Worm (Caenorhabditis elegans): ENCODE measurements around the gene efr-3.

DNA sequence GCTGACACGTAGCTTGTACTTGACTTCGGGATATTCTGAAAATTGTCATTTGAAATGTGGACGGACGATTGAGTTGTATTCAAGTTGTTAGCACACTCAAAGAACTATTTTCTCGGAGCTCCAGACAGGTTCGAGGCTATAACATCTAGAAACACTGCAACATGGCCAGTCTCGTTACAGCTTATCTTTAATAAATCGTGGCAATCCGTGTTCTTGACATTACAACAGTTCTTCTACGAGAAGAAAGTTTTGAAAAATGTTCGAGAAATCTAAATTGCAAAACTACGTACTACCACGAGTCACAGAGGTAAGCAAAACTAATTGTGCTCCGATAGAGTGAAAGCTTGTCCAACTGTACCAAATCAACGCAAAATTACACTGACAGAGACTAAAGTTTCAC is 1.1 kb upstream of the efr-3 start:
- TF ChIP-seq atf-7 (tag; optimal IDR thresholded peaks at IDR 0.05) (no peak), unc-130 (GFP tag; optimal IDR thresholded peaks at IDR 0.05) (no peak), efl-1 (GFP tag; optimal IDR thresholded peaks at IDR 0.05) (no peak), lin-54 (GFP tag; optimal IDR thresholded peaks at IDR 0.05) (no peak), ama-1 (optimal IDR thresholded peaks at IDR 0.05) (no peak), ama-1 (GFP tag; optimal IDR thresholded peaks at IDR 0.05) (no peak), snpc-4 (GFP tag; optimal IDR thresholded peaks at IDR 0.05) (no peak), snpc-4 (tag; optimal IDR thresholded peaks at IDR 0.05) (no peak), F57A8.1 (GFP tag; optimal IDR thresholded peaks at IDR 0.05) (no peak), pha-4 (tag; optimal IDR thresholded peaks at IDR 0.05) (no peak)
